Worm (Caenorhabditis elegans) whole organism, early embryonic: ENCODE measurements around the gene math-28.
"Not testable (repeated sequence)": the region's sequence is repeated elsewhere in the genome, so short reads cannot be mapped to it uniquely, and the experiment has no call there.

Source experiments
- B0310.2 ChIP-seq: sonication (generic microtip); optimal IDR thresholded peaks from 2 replicates; lab custom pipeline; 2016; ENCODE audit warnings: mild to moderate bottlenecking, missing genetic modification characterization, missing compliant biosample characterization
- F13C5.2 ChIP-seq: sonication (generic microtip); optimal IDR thresholded peaks from 2 replicates; lab custom pipeline; 2017; ENCODE audit warnings: mild to moderate bottlenecking, missing genetic modification characterization, inconsistent platforms, missing compliant biosample characterization
- aly-1 ChIP-seq: sonication (generic microtip); optimal IDR thresholded peaks from 2 replicates; lab custom pipeline; 2016; ENCODE audit warnings: missing genetic modification characterization, missing compliant biosample characterization
- ama-1 ChIP-seq: fragments of 150-350 bp; optimal IDR thresholded peaks from 2 replicates; lab custom pipeline; 2014
- ceh-13 ChIP-seq: fragments of 200-800 bp; sonication (Bioruptor generic); optimal IDR thresholded peaks from 2 replicates; lab custom pipeline; 2018; ENCODE audit warnings: mild to moderate bottlenecking, missing genetic modification characterization, missing compliant biosample characterization
- ceh-36 ChIP-seq: sonication (generic microtip); optimal IDR thresholded peaks from 2 replicates; lab custom pipeline; 2016; ENCODE audit warnings: missing genetic modification characterization, inconsistent platforms, missing compliant biosample characterization
- ets-7 ChIP-seq: sonication (generic microtip); optimal IDR thresholded peaks from 2 replicates; lab custom pipeline; 2016; ENCODE audit warnings: missing genotype, missing genetic modification characterization, missing compliant biosample characterization
- flt-1 ChIP-seq: fragments of 200-800 bp; sonication (Bioruptor generic); IDR thresholded peaks from 2 replicates; pipeline ENCODE4 v1.3.6; 2022; ENCODE audit warnings: missing genetic modification characterization, missing compliant biosample characterization
- hmbx-1 ChIP-seq: sonication (generic microtip); optimal IDR thresholded peaks from 2 replicates; lab custom pipeline; 2016; ENCODE audit warnings: mild to moderate bottlenecking, missing genetic modification characterization, missing compliant biosample characterization
- hmg-4 ChIP-seq: fragments of 200-800 bp; sonication (Bioruptor generic); optimal IDR thresholded peaks from 2 replicates; lab custom pipeline; 2018; ENCODE audit warnings: mild to moderate bottlenecking, missing genetic modification characterization, missing compliant biosample characterization
- hnd-1 ChIP-seq: sonication (generic microtip); optimal IDR thresholded peaks from 2 replicates; lab custom pipeline; 2016; ENCODE audit warnings: missing genetic modification characterization, missing compliant biosample characterization
- pes-1 ChIP-seq: fragments of 200-800 bp; sonication (Bioruptor generic); IDR thresholded peaks from 2 replicates; pipeline ENCODE4 v1.3.6; 2022; ENCODE audit warnings: missing genetic modification reagents, missing genetic modification characterization, missing compliant biosample characterization
- scrt-1 ChIP-seq: fragments of 200-800 bp; sonication (Bioruptor generic); IDR thresholded peaks from 2 replicates; pipeline ENCODE4 v1.3.6; 2022; ENCODE audit warnings: missing genetic modification characterization, missing compliant biosample characterization
- sea-1 ChIP-seq: fragments of 200-800 bp; sonication (Bioruptor generic); conservative IDR thresholded peaks from 2 replicates; pipeline ENCODE4 v1.3.6; 2022; ENCODE audit warnings: missing genetic modification characterization, missing compliant biosample characterization
- tbx-11 ChIP-seq: fragments of 200-800 bp; sonication (Bioruptor generic); IDR thresholded peaks from 2 replicates; pipeline ENCODE4 v1.3.6; 2022; ENCODE audit warnings: missing genetic modification characterization, missing compliant biosample characterization
- tbx-37 ChIP-seq: fragments of 200-800 bp; sonication (Bioruptor generic); conservative IDR thresholded peaks from 2 replicates; pipeline ENCODE4 v1.3.6; 2022; ENCODE audit warnings: missing genetic modification reagents, missing genetic modification characterization, missing compliant biosample characterization
- tra-4 ChIP-seq: sonication (generic microtip); optimal IDR thresholded peaks from 2 replicates; lab custom pipeline; 2017; ENCODE audit warnings: missing genetic modification characterization, missing compliant biosample characterization

math-28 gene

ce11 chrII:1771347-1771746 is 8.2 kb downstream of the math-28 start, which contains the start of gene math-26:
Gene math-26, plus strand, starts transcription at chrII:1771647.
- TF ChIP-seq ets-7 (tag; lab: Kevin White, UChicago); F13C5.2 (tag; lab: Kevin White, UChicago); hnd-1: not testable (repeated sequence)

ce11 chrII:1771785-1772184 is 8.6 kb downstream of the math-28 start, which contains the start of gene math-3:
Gene math-3, plus strand, starts transcription at chrII:1772085.
- TF ChIP-seq ama-1 (lab: Kevin White, UChicago) (no peak), hnd-1 (no peak), ceh-36 (tag; lab: Kevin White, UChicago) (no peak), hmbx-1 (tag; lab: Kevin White, UChicago) (no peak), tbx-37 (GFP tag; lab: Robert Waterston, UW) (no peak), F13C5.2 (tag; lab: Kevin White, UChicago) (no peak), sea-1 (GFP tag; lab: Robert Waterston, UW) (no peak), scrt-1 (GFP tag; lab: Robert Waterston, UW) (no peak)

ce11 chrII:1775234-1775633 is 12.1 kb downstream of the math-28 start, which contains the start of gene F36H5.14:
Gene F36H5.14, plus strand, starts transcription at chrII:1775534.
- TF ChIP-seq hmbx-1 (tag; lab: Kevin White, UChicago); tra-4 (tag; lab: Kevin White, UChicago); B0310.2: not testable (repeated sequence)

- no peak for TF ChIP-seq tbx-11 (GFP tag; lab: Robert Waterston, UW)
- no peak for TF ChIP-seq sea-1 (GFP tag; lab: Robert Waterston, UW)
- no peak for TF ChIP-seq pes-1 (GFP tag; lab: Robert Waterston, UW)
- no peak for TF ChIP-seq B0310.2
- TF ChIP-seq scrt-1 (GFP tag; lab: Robert Waterston, UW): no peak
Observed at ce11 chrII:1782474-1782873, 19.3 kb downstream of the math-28 start, which contains the start of gene math-4. Gene math-4, minus strand, starts transcription at chrII:1782574.

- TF ChIP-seq ama-1 (lab: Kevin White, UChicago) (no peak), F13C5.2 (tag; lab: Kevin White, UChicago) (no peak), pes-1 (GFP tag; lab: Robert Waterston, UW) (no peak), hmbx-1 (tag; lab: Kevin White, UChicago) (no peak), tbx-37 (GFP tag; lab: Robert Waterston, UW) (no peak), ets-7 (tag; lab: Kevin White, UChicago) (no peak), hmg-4 (GFP tag; lab: Kevin White, UChicago) (no peak), scrt-1 (GFP tag; lab: Robert Waterston, UW) (no peak), tbx-11 (GFP tag; lab: Robert Waterston, UW) (no peak), aly-1 (tag; lab: Kevin White, UChicago) (no peak), tra-4 (tag; lab: Kevin White, UChicago) (no peak), ceh-13 (GFP tag; lab: Kevin White, UChicago) (no peak), hnd-1 (no peak), flt-1 (no peak), B0310.2 (no peak), sea-1 (GFP tag; lab: Robert Waterston, UW) (no peak), ceh-36 (tag; lab: Kevin White, UChicago) (no peak)
Observed at ce11 chrII:1784799-1785198, 21.6 kb downstream of the math-28 start, which contains the start of gene C08F1.11. Gene C08F1.11, minus strand, starts transcription at chrII:1784899.

ce11 chrII:1786209-1786608 is 23.0 kb downstream of the math-28 start, which contains the start of gene C08F1.10:
Gene C08F1.10, minus strand, starts transcription at chrII:1786309.
- TF ChIP-seq hmg-4 (GFP tag; lab: Kevin White, UChicago): no peak
- TF ChIP-seq hnd-1: no peak
- no peak for TF ChIP-seq sea-1 (GFP tag; lab: Robert Waterston, UW)
- no peak for TF ChIP-seq ama-1 (lab: Kevin White, UChicago)
- no peak for TF ChIP-seq flt-1
- TF ChIP-seq ceh-36 (tag; lab: Kevin White, UChicago): no peak
- no peak for TF ChIP-seq hmbx-1 (tag; lab: Kevin White, UChicago)
- no peak for TF ChIP-seq tra-4 (tag; lab: Kevin White, UChicago)
- TF ChIP-seq tbx-11 (GFP tag; lab: Robert Waterston, UW): no peak
- TF ChIP-seq F13C5.2 (tag; lab: Kevin White, UChicago): no peak
- TF ChIP-seq ceh-13 (GFP tag; lab: Kevin White, UChicago): no peak
- TF ChIP-seq scrt-1 (GFP tag; lab: Robert Waterston, UW): no peak

- TF ChIP-seq tra-4 (tag; lab: Kevin White, UChicago) (no peak), ceh-36 (tag; lab: Kevin White, UChicago) (no peak), hnd-1 (no peak), pes-1 (GFP tag; lab: Robert Waterston, UW) (no peak), tbx-37 (GFP tag; lab: Robert Waterston, UW) (no peak), ama-1 (lab: Kevin White, UChicago) (no peak), ceh-13 (GFP tag; lab: Kevin White, UChicago) (no peak), scrt-1 (GFP tag; lab: Robert Waterston, UW) (no peak), F13C5.2 (tag; lab: Kevin White, UChicago) (no peak), ets-7 (tag; lab: Kevin White, UChicago) (no peak), sea-1 (GFP tag; lab: Robert Waterston, UW) (no peak), flt-1 (no peak), B0310.2 (no peak), hmbx-1 (tag; lab: Kevin White, UChicago) (no peak), tbx-11 (GFP tag; lab: Robert Waterston, UW) (no peak), hmg-4 (GFP tag; lab: Kevin White, UChicago) (no peak), aly-1 (tag; lab: Kevin White, UChicago) (no peak)
Observed at ce11 chrII:1787208-1787607, 24.0 kb downstream of the math-28 start.
